Worm (Caenorhabditis elegans) whole organism, young adult: ENCODE results near the gene K06H6.4.

ENCODE experiments used
- B0019.2 ChIP-seq: fragments of 200-800 bp; sonication (Bioruptor generic); conservative IDR thresholded peaks from 2 replicates; pipeline ENCODE4 v1.3.6; 2022; ENCODE audit warnings: missing genetic modification reagents, missing genetic modification characterization, missing compliant biosample characterization
- F23B12.7 ChIP-seq: sonication (generic microtip); optimal IDR thresholded peaks from 2 replicates; lab custom pipeline; 2017; ENCODE audit warnings: missing genetic modification characterization, mild to moderate bottlenecking, missing compliant biosample characterization, antibody characterized with exemption, moderate library complexity; ENCODE audit not compliant: insufficient read depth
- F37B4.10 ChIP-seq: fragments of 200-800 bp; sonication (Bioruptor generic); IDR thresholded peaks from 2 replicates; pipeline ENCODE4 v1.3.6; 2022; ENCODE audit warnings: missing genetic modification characterization, missing compliant biosample characterization
- F57C9.4 ChIP-seq: sonication (generic microtip); optimal IDR thresholded peaks from 2 replicates; lab custom pipeline; 2017; ENCODE audit warnings: mild to moderate bottlenecking, missing genetic modification characterization, missing compliant biosample characterization
- Y53G8AR.9 ChIP-seq: fragments of 200-800 bp; sonication (Bioruptor generic); conservative IDR thresholded peaks from 2 replicates; pipeline ENCODE4 v1.3.6; 2022; ENCODE audit warnings: missing genetic modification reagents, missing genetic modification characterization, missing compliant biosample characterization
- Y95B8A.8 ChIP-seq: fragments of 200-800 bp; sonication (Bioruptor generic); IDR thresholded peaks from 2 replicates; pipeline ENCODE4 v1.3.6; 2022; ENCODE audit warnings: missing genetic modification reagents, missing genetic modification characterization, missing compliant biosample characterization
- ZK185.1 ChIP-seq: sonication (generic microtip); optimal IDR thresholded peaks from 2 replicates; lab custom pipeline; 2016; ENCODE audit warnings: mild to moderate bottlenecking, missing genetic modification characterization, missing compliant biosample characterization; ENCODE audit not compliant: poor library complexity, severe bottlenecking
- akir-1 ChIP-seq: fragments of 200-800 bp; sonication (Bioruptor generic); optimal IDR thresholded peaks from 2 replicates; lab custom pipeline; 2018; ENCODE audit warnings: mild to moderate bottlenecking, missing genetic modification characterization, moderate library complexity, missing compliant biosample characterization
- bed-2 ChIP-seq: fragments of 200-800 bp; sonication (Bioruptor generic); IDR thresholded peaks from 2 replicates; pipeline ENCODE4 v1.3.6; 2022; ENCODE audit warnings: missing genetic modification reagents, missing genetic modification characterization, missing compliant biosample characterization
- ceh-100 ChIP-seq: fragments of 200-800 bp; sonication (Bioruptor generic); IDR thresholded peaks from 2 replicates; pipeline ENCODE4 v1.3.6; 2022; ENCODE audit warnings: missing genetic modification reagents, missing genetic modification characterization, missing compliant biosample characterization
- ceh-40 ChIP-seq: fragments of 200-800 bp; sonication (Bioruptor generic); IDR thresholded peaks from 2 replicates; pipeline ENCODE4 v1.3.6; 2022; ENCODE audit warnings: missing genetic modification characterization, missing compliant biosample characterization
- ceh-58 ChIP-seq: fragments of 200-800 bp; sonication (Bioruptor generic); IDR thresholded peaks from 2 replicates; pipeline ENCODE4 v1.3.6; 2022; ENCODE audit warnings: missing genetic modification characterization, missing compliant biosample characterization
- dpl-1 ChIP-seq: fragments of 150-350 bp; optimal IDR thresholded peaks from 2 replicates; lab custom pipeline; 2014; ENCODE audit warnings: missing biosample characterization, missing genetic modification reagents, missing genetic modification characterization
- efl-1 ChIP-seq: fragments of 150-350 bp; optimal IDR thresholded peaks from 2 replicates; lab custom pipeline; 2014; ENCODE audit warnings: missing biosample characterization, missing genetic modification reagents, missing genetic modification characterization
- egl-44 ChIP-seq: fragments of 200-800 bp; sonication (Bioruptor generic); IDR thresholded peaks from 2 replicates; pipeline ENCODE4 v1.3.6; 2022; ENCODE audit warnings: missing genetic modification reagents, missing genetic modification characterization, missing compliant biosample characterization
- fkh-3 ChIP-seq: sonication (generic microtip); optimal IDR thresholded peaks from 2 replicates; lab custom pipeline; 2016; ENCODE audit warnings: mild to moderate bottlenecking, missing genetic modification characterization, missing compliant biosample characterization
- gei-17 ChIP-seq: fragments of 200-800 bp; sonication (Bioruptor generic); optimal IDR thresholded peaks from 2 replicates; lab custom pipeline; 2018; ENCODE audit warnings: mild to moderate bottlenecking, missing genetic modification characterization, missing compliant biosample characterization
- hlh-12 ChIP-seq: sonication (generic microtip); optimal IDR thresholded peaks from 2 replicates; lab custom pipeline; 2016; ENCODE audit warnings: missing genetic modification characterization, missing compliant biosample characterization
- hlh-26 ChIP-seq: fragments of 200-800 bp; sonication (Bioruptor generic); conservative IDR thresholded peaks from 2 replicates; pipeline ENCODE4 v1.3.6; 2022; ENCODE audit warnings: missing genetic modification reagents, missing genetic modification characterization, missing compliant biosample characterization
- hmg-1.2 ChIP-seq: fragments of 200-800 bp; sonication (Bioruptor generic); IDR thresholded peaks from 2 replicates; pipeline ENCODE4 v1.3.6; 2022; ENCODE audit warnings: missing genetic modification reagents, missing genetic modification characterization, missing compliant biosample characterization
- hrde-1 ChIP-seq: sonication (generic microtip); optimal IDR thresholded peaks from 2 replicates; lab custom pipeline; 2016; ENCODE audit warnings: missing genetic modification characterization, mild to moderate bottlenecking, missing compliant biosample characterization, moderate library complexity, missing genotype, missing genetic modification reagents, borderline replicate concordance
- lag-1 ChIP-seq: fragments of 200-800 bp; sonication (Bioruptor generic); IDR thresholded peaks from 2 replicates; pipeline ENCODE4 v1.3.6; 2022; ENCODE audit warnings: missing genetic modification reagents, missing genetic modification characterization, missing compliant biosample characterization
- let-526 ChIP-seq: fragments of 200-800 bp; sonication (Bioruptor generic); IDR thresholded peaks from 2 replicates; pipeline ENCODE4 v1.3.6; 2022; ENCODE audit warnings: missing genetic modification reagents, missing genetic modification characterization, missing compliant biosample characterization
- let-607 ChIP-seq, 2 experiments: fragments of 200-800 bp in 1 of 2; sonication (Bioruptor generic) in 1 of 2; sonication (generic microtip) in 1 of 2; optimal IDR thresholded peaks; 2 replicates each; lab custom pipeline; 2016 to 2018; ENCODE audit warnings: mild to moderate bottlenecking in 2 of 2, missing compliant biosample characterization in 2 of 2, missing genetic modification characterization in 2 of 2, moderate library complexity in 2 of 2, missing genotype in 1 of 2
- lin-26 ChIP-seq: fragments of 200-800 bp; sonication (Bioruptor generic); IDR thresholded peaks from 2 replicates; pipeline ENCODE4 v1.3.6; 2022; ENCODE audit warnings: missing genetic modification reagents, missing genetic modification characterization, missing compliant biosample characterization
- lin-40 ChIP-seq: sonication (generic microtip); optimal IDR thresholded peaks from 2 replicates; lab custom pipeline; 2016; ENCODE audit warnings: missing genetic modification characterization, mild to moderate bottlenecking, missing compliant biosample characterization, missing genotype, missing genetic modification reagents
- lsy-27 ChIP-seq: sonication (generic microtip); optimal IDR thresholded peaks from 2 replicates; lab custom pipeline; 2017; ENCODE audit warnings: missing genetic modification characterization, mild to moderate bottlenecking, missing compliant biosample characterization, antibody characterized with exemption, missing genotype, borderline replicate concordance; ENCODE audit not compliant: insufficient read depth
- madf-8 ChIP-seq: fragments of 200-800 bp; sonication (Bioruptor generic); conservative IDR thresholded peaks from 2 replicates; pipeline ENCODE4 v1.3.6; 2022; ENCODE audit warnings: missing genetic modification reagents, missing genetic modification characterization, missing compliant biosample characterization
- mcd-1 ChIP-seq: fragments of 200-800 bp; sonication (Bioruptor generic); IDR thresholded peaks from 2 replicates; pipeline ENCODE4 v1.3.6; 2022; ENCODE audit warnings: missing genetic modification reagents, missing genetic modification characterization, missing compliant biosample characterization
- mes-4 ChIP-seq: sonication (generic microtip); optimal IDR thresholded peaks from 2 replicates; lab custom pipeline; 2016; ENCODE audit warnings: missing genotype, missing genetic modification characterization, missing compliant biosample characterization
- mxl-1 ChIP-seq: sonication (generic microtip); optimal IDR thresholded peaks from 2 replicates; lab custom pipeline; 2016; ENCODE audit warnings: missing genetic modification characterization, missing compliant biosample characterization
- nfyb-1 ChIP-seq: fragments of 200-800 bp; sonication (Bioruptor generic); IDR thresholded peaks from 2 replicates; pipeline ENCODE4 v1.3.6; 2022; ENCODE audit warnings: missing genetic modification reagents, missing genetic modification characterization, missing compliant biosample characterization
- nhr-90 ChIP-seq: sonication (generic microtip); optimal IDR thresholded peaks from 2 replicates; lab custom pipeline; 2016; ENCODE audit warnings: missing genotype, mild to moderate bottlenecking, missing genetic modification characterization, missing compliant biosample characterization
- pbrm-1 ChIP-seq: fragments of 200-800 bp; sonication (Bioruptor generic); IDR thresholded peaks from 2 replicates; pipeline ENCODE4 v1.3.6; 2022; ENCODE audit warnings: missing genetic modification reagents, missing genetic modification characterization, missing compliant biosample characterization
- rcor-1 ChIP-seq: fragments of 200-800 bp; sonication (Bioruptor generic); IDR thresholded peaks from 2 replicates; pipeline ENCODE4 v1.3.6; 2022; ENCODE audit warnings: missing genetic modification reagents, missing genetic modification characterization, missing compliant biosample characterization
- somi-1 ChIP-seq: fragments of 200-800 bp; sonication (Bioruptor generic); optimal IDR thresholded peaks from 2 replicates; lab custom pipeline; 2018; ENCODE audit warnings: mild to moderate bottlenecking, missing genetic modification characterization, missing compliant biosample characterization
- tbx-9 ChIP-seq: sonication (generic microtip); optimal IDR thresholded peaks from 2 replicates; lab custom pipeline; 2016; ENCODE audit warnings: borderline replicate concordance, missing genetic modification characterization, inconsistent platforms, missing compliant biosample characterization
- unc-130 ChIP-seq: sonication (generic microtip); optimal IDR thresholded peaks from 2 replicates; lab custom pipeline; 2016; ENCODE audit warnings: missing genetic modification reagents, missing genetic modification characterization, missing compliant biosample characterization
- xnd-1 ChIP-seq: sonication (generic microtip); optimal IDR thresholded peaks from 2 replicates; lab custom pipeline; 2016; ENCODE audit warnings: missing genotype, missing genetic modification reagents, missing genetic modification characterization, missing compliant biosample characterization
- zim-3 ChIP-seq: sonication (generic microtip); optimal IDR thresholded peaks from 2 replicates; lab custom pipeline; 2017; ENCODE audit warnings: mild to moderate bottlenecking, missing genetic modification characterization, moderate library complexity, missing compliant biosample characterization
- ztf-18 ChIP-seq: sonication (generic microtip); optimal IDR thresholded peaks from 2 replicates; lab custom pipeline; 2016; ENCODE audit warnings: missing genotype, mild to moderate bottlenecking, missing genetic modification characterization, missing compliant biosample characterization
- ztf-6 ChIP-seq: fragments of 200-800 bp; sonication (Bioruptor generic); IDR thresholded peaks from 2 replicates; pipeline ENCODE4 v1.3.6; 2022; ENCODE audit warnings: missing genetic modification reagents, missing genetic modification characterization, missing compliant biosample characterization

Gene K06H6.4

DNA sequence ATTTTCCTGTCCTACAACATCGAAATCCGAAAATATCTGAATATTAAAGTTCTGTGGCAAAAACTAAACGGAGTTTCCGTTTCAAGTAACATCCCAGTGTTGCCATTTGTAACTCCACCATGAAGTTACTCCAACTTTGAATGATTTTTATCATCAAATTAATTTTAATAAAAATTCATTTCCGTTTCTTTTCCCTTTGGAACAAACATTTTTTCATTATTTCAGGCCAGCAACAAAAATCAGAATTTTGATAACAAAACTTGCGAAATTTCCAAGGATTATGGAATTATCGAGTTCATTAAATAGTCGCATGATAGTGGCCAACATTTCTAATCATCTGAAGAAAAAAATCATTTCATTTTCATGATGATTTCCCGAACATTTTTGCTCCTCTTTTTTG is 16.2 kb upstream of the K06H6.4 start, which contains the start of gene C14C6.2 (continued):
- TF ChIP-seq pbrm-1 (GFP tag; lab: Robert Waterston, UW) (no peak), nfyb-1 (GFP tag; lab: Robert Waterston, UW) (no peak)

DNA sequence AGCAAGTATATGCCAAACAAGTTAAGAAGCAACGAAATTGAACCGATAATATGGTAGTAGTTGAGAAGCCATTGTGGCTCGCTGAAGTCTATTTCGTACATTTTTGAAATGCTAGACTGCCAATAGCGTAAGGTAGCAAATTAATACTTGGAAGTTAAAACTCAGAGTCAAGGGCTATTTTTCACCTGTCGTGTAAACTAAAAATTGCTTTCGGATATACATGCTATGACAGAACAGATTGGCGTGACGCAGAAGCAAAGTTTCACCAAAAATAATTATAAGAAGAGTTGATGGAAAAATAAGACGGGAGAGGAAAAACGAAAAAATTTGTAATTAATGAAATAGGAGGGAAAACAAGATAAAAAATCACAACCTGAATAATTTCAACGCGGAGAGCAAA is 13.1 kb upstream of the K06H6.4 start, which contains the start of gene sri-73:
sri-73 (minus strand) TSS at position 101 of the 400 bp plus-strand sequence.
- TF ChIP-seq ZK185.1 (no peak), lin-40 (tag; lab: Kevin White, UChicago) (no peak), mes-4 (no peak), efl-1 (no peak), lag-1 (no peak), hrde-1 (no peak)

DNA sequence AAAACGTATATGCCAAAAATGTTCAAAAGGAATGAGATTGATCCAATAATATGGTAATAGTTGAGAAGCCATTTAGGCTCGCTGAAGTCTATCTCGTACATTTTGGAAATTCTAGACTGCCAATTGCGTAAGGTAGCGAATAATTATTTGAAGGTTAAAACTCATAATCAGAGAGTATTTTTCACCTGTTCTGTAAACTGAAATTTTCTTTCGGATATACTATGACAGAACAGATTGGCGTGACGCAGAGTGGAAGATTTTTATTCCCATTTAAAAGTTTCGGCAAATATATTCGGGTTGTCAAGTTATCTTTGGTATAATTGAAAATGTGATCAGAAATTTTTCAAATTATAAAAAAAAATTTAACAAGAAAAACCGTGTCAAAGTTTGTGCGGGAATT is 11.0 kb upstream of the K06H6.4 start, which contains the start of gene sri-72:
sri-72 (minus strand) TSS at position 101 of the 400 bp plus-strand sequence.
- no peak for TF ChIP-seq F37B4.10 (GFP tag; lab: Robert Waterston, UW)
- TF ChIP-seq ceh-100 (GFP tag; lab: Robert Waterston, UW) = no peak
- no peak for TF ChIP-seq mxl-1 (tag; lab: Kevin White, UChicago)
- no peak for TF ChIP-seq Y53G8AR.9 (GFP tag; lab: Robert Waterston, UW)
- TF ChIP-seq hlh-12 (tag; lab: Kevin White, UChicago) = no peak
- no peak for TF ChIP-seq lag-1
- TF ChIP-seq gei-17 (GFP tag; lab: Kevin White, UChicago) = no peak
- no peak for TF ChIP-seq hmg-1.2
- TF ChIP-seq nhr-90 (tag; lab: Kevin White, UChicago) = no peak
- no peak for TF ChIP-seq dpl-1 (GFP tag; lab: Kevin White, UChicago)
- no peak for TF ChIP-seq Y95B8A.8 (GFP tag; lab: Robert Waterston, UW)
- TF ChIP-seq mcd-1 (GFP tag; lab: Robert Waterston, UW) = no peak
- TF ChIP-seq unc-130 = no peak
- TF ChIP-seq ceh-40 (GFP tag; lab: Robert Waterston, UW) = no peak
- no peak for TF ChIP-seq efl-1
- TF ChIP-seq fkh-3 = no peak
- TF ChIP-seq tbx-9 (tag; lab: Kevin White, UChicago) = no peak
- no peak for TF ChIP-seq xnd-1

DNA sequence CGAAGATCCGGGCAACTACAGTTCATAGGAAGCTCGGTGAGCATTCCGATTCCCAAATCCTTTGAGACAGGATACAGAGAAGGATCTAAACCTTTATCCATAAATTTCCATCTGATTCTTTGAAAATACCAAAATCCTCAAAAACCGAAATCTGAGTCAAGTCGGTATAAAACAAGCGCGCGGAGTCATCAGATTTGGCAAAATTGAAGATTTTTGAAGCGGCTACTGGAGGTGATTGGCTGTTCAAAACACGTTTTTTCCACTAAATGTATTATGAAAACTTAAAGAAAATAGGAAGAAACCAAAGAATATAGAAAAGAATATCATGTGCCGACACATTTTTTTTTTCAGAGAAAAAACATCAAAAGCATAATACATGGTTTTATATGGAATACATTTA is 4.4 kb upstream of the K06H6.4 start, which contains the start of gene C14C6.13:
C14C6.13 (minus strand) TSS at position 101 of the 400 bp plus-strand sequence.
- TF ChIP-seq B0019.2 (GFP tag; lab: Robert Waterston, UW) (no peak), lin-40 (tag; lab: Kevin White, UChicago) (no peak), akir-1 (GFP tag; lab: Kevin White, UChicago) (no peak), hlh-26 (GFP tag; lab: Robert Waterston, UW) (no peak), rcor-1 (no peak)

DNA sequence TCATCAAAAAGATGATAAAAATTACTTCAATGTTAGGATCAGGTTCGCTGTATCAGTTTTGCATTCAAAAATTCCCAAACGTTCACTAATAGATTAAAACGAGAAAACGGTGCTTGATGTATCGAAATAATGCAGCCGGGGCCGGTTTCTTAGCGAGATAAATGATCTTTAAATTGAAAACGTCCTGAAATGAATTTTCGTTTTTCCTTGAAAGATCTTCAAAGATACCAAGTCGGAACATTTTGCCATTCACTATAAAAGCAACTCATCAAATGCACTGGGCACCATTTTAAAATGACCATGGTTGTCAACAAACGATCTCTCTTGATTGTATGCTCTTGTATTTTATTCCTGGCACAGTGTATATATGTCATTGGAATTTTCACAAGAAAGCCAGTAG is 3.0 kb upstream of the K06H6.4 start, which contains the start of gene K06H6.5:
K06H6.5 (plus strand) TSS at position 301 of the 400 bp plus-strand sequence.
- TF ChIP-seq ztf-6 = no peak
- no peak for TF ChIP-seq F23B12.7 (tag; lab: Kevin White, UChicago)
- TF ChIP-seq F57C9.4 (tag; lab: Kevin White, UChicago) = no peak
- no peak for TF ChIP-seq ztf-18
- TF ChIP-seq lin-26 (GFP tag; lab: Robert Waterston, UW) = no peak
- TF ChIP-seq ceh-58 (GFP tag; lab: Robert Waterston, UW) = no peak
- TF ChIP-seq bed-2 (GFP tag; lab: Robert Waterston, UW) = no peak
- TF ChIP-seq let-607 (tag; optimal IDR thresholded peaks at IDR 0.05; lab: Kevin White, UChicago) = no peak
- no peak for TF ChIP-seq lsy-27 (tag; lab: Kevin White, UChicago)
- TF ChIP-seq egl-44 (GFP tag; lab: Robert Waterston, UW) = no peak
- no peak for TF ChIP-seq B0019.2 (GFP tag; lab: Robert Waterston, UW)
- no peak for TF ChIP-seq dpl-1 (GFP tag; lab: Kevin White, UChicago)
- no peak for TF ChIP-seq somi-1
- no peak for TF ChIP-seq let-526 (GFP tag; lab: Robert Waterston, UW)
- no peak for TF ChIP-seq rcor-1
- TF ChIP-seq zim-3 (tag; lab: Kevin White, UChicago) = no peak
- TF ChIP-seq hlh-26 (GFP tag; lab: Robert Waterston, UW) = no peak
- TF ChIP-seq madf-8 (GFP tag; lab: Robert Waterston, UW) = no peak
- TF ChIP-seq Y95B8A.8 (GFP tag; lab: Robert Waterston, UW) = no peak
